Fruit fly (Drosophila melanogaster): ENCODE measurements around the gene yata.

The yata gene

dm6 chr3R:29797183-29797582 lies 48.2 kb downstream of the yata start:
- TF ChIP-seq fru (optimal IDR thresholded peaks at IDR 0.05) (no peak), CG34422 (GFP tag; IDR thresholded peaks at IDR 0.05) (no peak), Hand (GFP tag; optimal IDR thresholded peaks at IDR 0.05) (no peak), unc-4 (GFP tag; IDR thresholded peaks at IDR 0.05; ENCODE audit: partially characterized antibody) (no peak)

- TF ChIP-seq CG3407 (GFP tag; optimal IDR thresholded peaks at IDR 0.05) (no peak), CG2202 (tag; optimal IDR thresholded peaks at IDR 0.05) (no peak), gt (GFP tag; IDR thresholded peaks at IDR 0.05) (no peak), lab (GFP tag; optimal IDR thresholded peaks at IDR 0.05) (no peak), chm (GFP tag; IDR thresholded peaks at IDR 0.05) (no peak), Ravus (GFP tag; IDR thresholded peaks at IDR 0.05) (no peak), CG15601 (tag; optimal IDR thresholded peaks at IDR 0.05) (peak; percentile 45), CG15269 (tag; optimal IDR thresholded peaks at IDR 0.05) (no peak), tin (GFP tag; optimal IDR thresholded peaks at IDR 0.05) (peak; percentile 38), Abd-B (GFP tag; optimal IDR thresholded peaks at IDR 0.05) (no peak), CG7556 (GFP tag; optimal IDR thresholded peaks at IDR 0.05) (no peak), YL-1 (GFP tag; optimal IDR thresholded peaks at IDR 0.05) (peak; percentile 84), org-1 (GFP tag; optimal IDR thresholded peaks at IDR 0.05) (no peak), HmgD (GFP tag; optimal IDR thresholded peaks at IDR 0.05) (no peak), Oli (tag; optimal IDR thresholded peaks at IDR 0.05) (no peak), Dbx (GFP tag; IDR thresholded peaks at IDR 0.05) (peak; percentile 31; the same call in 1 of the 3 replicates), CG14667 (GFP tag; IDR thresholded peaks at IDR 0.05) (peak; percentile 32; the same call in 1 of the 2 replicates), MBD-R2 (GFP tag; IDR thresholded peaks at IDR 0.05) (peak; percentile 54), ERR (GFP tag; optimal IDR thresholded peaks at IDR 0.05) (no peak), CG8944 (GFP tag; optimal IDR thresholded peaks at IDR 0.05) (no peak), CG9727 (GFP tag; optimal IDR thresholded peaks at IDR 0.05) (peak; percentile 77), dm (GFP tag; optimal IDR thresholded peaks at IDR 0.05) (no peak), Mad (GFP tag; optimal IDR thresholded peaks at IDR 0.05) (peak; percentile 3), cas (GFP tag; IDR thresholded peaks at IDR 0.05) (no peak), CG6272 (GFP tag; IDR thresholded peaks at IDR 0.05) (0 out of 2 replicates have a peak, but pooled peaks have one; percentile 13), chn (GFP tag; optimal IDR thresholded peaks at IDR 0.05) (no peak), gsb-n (tag; optimal IDR thresholded peaks at IDR 0.05) (no peak), Lpt (GFP tag; optimal IDR thresholded peaks at IDR 0.05) (no peak), Stat92E (GFP tag; optimal IDR thresholded peaks at IDR 0.05) (peak in 1 of 3 experiments; percentile 51), crc (GFP tag; optimal IDR thresholded peaks at IDR 0.05) (no peak), CG16863 (GFP tag; optimal IDR thresholded peaks at IDR 0.05) (no peak), Nf-YC (tag; optimal IDR thresholded peaks at IDR 0.05) (no peak), mld (GFP tag; IDR thresholded peaks at IDR 0.05; ENCODE audit: partially characterized antibody) (no peak), ac (GFP tag; optimal IDR thresholded peaks at IDR 0.05) (no peak), HLHmδ (GFP tag; optimal IDR thresholded peaks at IDR 0.05) (no peak), nau (GFP tag; optimal IDR thresholded peaks at IDR 0.05) (no peak), chif (GFP tag; optimal IDR thresholded peaks at IDR 0.05) (no peak), CG11456 (GFP tag; IDR thresholded peaks at IDR 0.05) (no peak), eyg (GFP tag; optimal IDR thresholded peaks at IDR 0.05) (no peak), CG14860 (GFP tag; IDR thresholded peaks at IDR 0.05; ENCODE audit: partially characterized antibody) (no peak; the same call in 2 of the 3 replicates), twi (tag; optimal IDR thresholded peaks at IDR 0.05) (no peak), CG9932 (GFP tag; IDR thresholded peaks at IDR 0.05) (peak; percentile 72), CG17359 (tag; optimal IDR thresholded peaks at IDR 0.05) (peak; percentile 51), crp (GFP tag; optimal IDR thresholded peaks at IDR 0.05) (peak in 1 of 2 experiments; percentile 2)
Measured at dm6 chr3R:29798966-29799680, 50.1 kb downstream of the yata start, which contains the start of the genes Rnb and Drice. TSS of gene Rnb (minus strand) at chr3R:29799354. TSS of gene Drice (plus strand) at chr3R:29799658.

Measured in whole organism, embryonic.